Worm (Caenorhabditis elegans): Measurements from ENCODE around the gene T27A10.2.

T27A10.2 gene

DNA sequence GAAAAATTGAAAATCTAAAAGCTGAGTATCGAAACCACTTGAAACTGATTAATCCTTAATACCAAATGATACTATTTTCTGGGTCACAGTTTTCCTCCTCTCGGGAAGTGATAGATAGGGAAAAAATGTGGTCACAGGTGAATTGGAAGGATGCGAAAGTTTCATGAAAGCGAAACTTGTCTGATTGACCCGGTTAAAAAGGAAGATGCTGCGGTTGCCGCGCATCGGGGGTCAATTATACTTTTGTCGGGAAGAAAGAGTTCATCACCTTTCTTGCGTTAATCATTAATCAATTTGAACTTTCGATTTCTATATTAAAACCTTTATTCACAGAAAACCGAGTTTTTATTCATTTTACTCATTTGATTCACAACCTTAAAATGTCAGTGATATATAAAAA is 11.2 kb downstream of the T27A10.2 start:
- no peak for TF ChIP-seq fkh-10 (GFP tag; optimal IDR thresholded peaks at IDR 0.05)
- TF ChIP-seq nhr-23 (tag; optimal IDR thresholded peaks at IDR 0.05), result peak; percentile 87

DNA sequence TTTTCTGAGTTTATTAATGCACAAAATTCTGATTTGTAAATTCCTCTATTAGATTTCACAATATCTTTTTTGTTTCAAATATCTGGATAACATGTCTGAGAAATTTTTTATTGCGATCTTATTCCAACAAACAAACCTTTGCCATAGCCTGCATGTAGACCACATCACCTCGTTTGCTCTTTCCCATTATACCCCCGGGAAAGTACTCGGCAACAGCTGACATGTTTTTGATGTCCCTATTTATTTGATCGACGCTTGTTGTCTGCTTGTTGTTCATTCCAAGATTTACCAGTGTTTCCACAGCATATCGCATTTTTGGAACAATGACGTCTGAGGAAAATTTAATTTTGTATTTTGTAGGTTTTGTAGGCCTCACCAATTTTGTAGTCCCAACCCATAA is 14.1 kb downstream of the T27A10.2 start:
- TF ChIP-seq egl-5 (tag; optimal IDR thresholded peaks at IDR 0.05) (peak; percentile 94), lin-15B (tag; optimal IDR thresholded peaks at IDR 0.05) (no peak)

DNA sequence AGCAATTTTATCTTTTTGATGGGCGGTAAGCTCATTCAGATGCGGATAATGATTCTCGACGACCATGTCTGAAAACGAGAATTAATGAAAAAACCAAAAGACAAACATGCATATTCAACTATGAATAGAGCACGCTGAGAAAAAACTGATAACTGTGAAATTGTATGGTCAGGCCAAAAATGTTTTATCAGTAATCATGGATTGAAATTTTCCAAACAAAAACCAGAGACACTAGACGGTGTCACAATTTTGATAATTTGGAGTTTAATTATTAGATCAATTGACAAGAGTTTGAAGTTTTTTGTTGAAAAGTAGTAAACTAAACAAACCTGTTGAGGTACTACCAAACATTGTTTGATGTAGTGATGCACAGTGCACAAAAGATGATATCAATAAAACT is 14.6 kb downstream of the T27A10.2 start, which contains the start of gene cgr-1:
Gene cgr-1 (minus strand): TSS at position 68 of the 400 bp plus-strand sequence.
- no peak for TF ChIP-seq ztf-4 (tag; optimal IDR thresholded peaks at IDR 0.05)
- TF ChIP-seq unc-39 (tag; optimal IDR thresholded peaks at IDR 0.05), result no peak
- TF ChIP-seq lin-39 (tag; optimal IDR thresholded peaks at IDR 0.05), result no peak
- TF ChIP-seq ztf-11 (tag; optimal IDR thresholded peaks at IDR 0.05), result no peak
- peak; percentile 67 for TF ChIP-seq elt-2 (tag; optimal IDR thresholded peaks at IDR 0.05)
- no peak for TF ChIP-seq nhr-23 (tag; optimal IDR thresholded peaks at IDR 0.05)
- no peak for TF ChIP-seq nhr-28 (tag; optimal IDR thresholded peaks at IDR 0.05)
- no peak for TF ChIP-seq lsy-12 (tag; optimal IDR thresholded peaks at IDR 0.05)
- TF ChIP-seq nhr-76 (tag; optimal IDR thresholded peaks at IDR 0.05), result no peak
- TF ChIP-seq fkh-10 (GFP tag; optimal IDR thresholded peaks at IDR 0.05), result no peak
- no peak for TF ChIP-seq mdl-1 (tag; optimal IDR thresholded peaks at IDR 0.05)
- no peak for TF ChIP-seq nfya-1 (tag; optimal IDR thresholded peaks at IDR 0.05; ENCODE audit: insufficient read depth)
- peak; percentile 32 for TF ChIP-seq pha-4 (tag; optimal IDR thresholded peaks at IDR 0.05)
- no peak for TF ChIP-seq ceh-82 (tag; optimal IDR thresholded peaks at IDR 0.05)
- no peak for TF ChIP-seq eor-1 (tag; optimal IDR thresholded peaks at IDR 0.05)
- TF ChIP-seq zag-1 (tag; optimal IDR thresholded peaks at IDR 0.05), result no peak
- TF ChIP-seq ama-1 (optimal IDR thresholded peaks at IDR 0.05), result no peak
- no peak for TF ChIP-seq nhr-237 (tag; optimal IDR thresholded peaks at IDR 0.05)
- no peak for TF ChIP-seq nhr-67 (tag; optimal IDR thresholded peaks at IDR 0.05)
- TF ChIP-seq pqm-1 (tag; optimal IDR thresholded peaks at IDR 0.05), result peak; percentile 69
- no peak for TF ChIP-seq fos-1 (tag; optimal IDR thresholded peaks at IDR 0.05)

DNA sequence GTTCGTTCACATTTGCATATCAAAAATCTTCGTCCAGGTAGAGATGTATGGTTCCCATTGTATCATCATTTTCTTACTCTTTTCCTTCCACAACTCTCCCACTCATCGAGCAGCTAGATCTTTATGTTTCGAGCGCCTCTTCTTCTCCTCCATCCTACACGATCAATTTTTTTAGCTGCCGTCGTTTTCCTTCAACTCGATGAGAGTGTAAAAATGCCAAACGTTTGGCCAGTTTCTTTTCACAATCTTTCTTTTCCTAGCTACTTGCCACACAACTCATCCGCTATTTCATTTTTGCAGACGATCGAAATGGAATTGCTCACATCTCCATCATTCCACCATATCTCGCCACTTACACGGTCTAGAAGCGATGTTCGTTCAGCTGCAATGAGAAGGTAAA is 15.8 kb downstream of the T27A10.2 start, which contains the start of gene C18B2.3:
Gene C18B2.3 (plus strand): TSS at position 301 of the 400 bp plus-strand sequence.
- no peak for TF ChIP-seq tbx-2 (tag; optimal IDR thresholded peaks at IDR 0.05)
- TF ChIP-seq snpc-4 (tag; optimal IDR thresholded peaks at IDR 0.05), result no peak
- no peak for TF ChIP-seq egl-5 (tag; optimal IDR thresholded peaks at IDR 0.05)
- TF ChIP-seq ztf-11 (tag; optimal IDR thresholded peaks at IDR 0.05), result no peak
- no peak for TF ChIP-seq nhr-23 (tag; optimal IDR thresholded peaks at IDR 0.05)
- no peak for TF ChIP-seq ZK546.5 (tag; optimal IDR thresholded peaks at IDR 0.05)

DNA sequence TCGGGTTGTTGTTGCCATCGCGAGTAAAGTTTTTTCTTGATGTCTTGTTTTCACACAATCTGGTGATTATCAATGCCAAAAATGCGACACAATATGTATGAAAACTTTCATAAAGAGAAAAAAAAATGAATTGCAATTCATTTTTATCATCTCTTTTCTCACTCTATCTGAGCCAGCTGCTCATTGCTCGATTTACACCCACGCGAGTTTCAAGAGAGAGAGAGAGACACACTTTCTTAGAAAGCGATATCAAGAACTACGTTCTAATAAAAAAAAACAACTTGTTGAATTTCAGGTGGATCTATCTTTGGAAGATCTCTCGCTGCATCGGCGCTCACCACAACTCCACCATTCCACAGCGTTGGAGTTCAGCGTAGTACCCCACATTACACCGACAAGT is 16.9 kb downstream of the T27A10.2 start:
- TF ChIP-seq nhr-12 (tag; optimal IDR thresholded peaks at IDR 0.05), result no peak
- TF ChIP-seq lin-15B (tag; optimal IDR thresholded peaks at IDR 0.05), result no peak
- TF ChIP-seq skn-1 (tag; optimal IDR thresholded peaks at IDR 0.05), result no peak
- TF ChIP-seq lin-39 (tag; optimal IDR thresholded peaks at IDR 0.05), result no peak
- TF ChIP-seq ama-1 (optimal IDR thresholded peaks at IDR 0.05), result no peak
- TF ChIP-seq ZK546.5 (tag; optimal IDR thresholded peaks at IDR 0.05), result no peak
- no peak for TF ChIP-seq nhr-237 (tag; optimal IDR thresholded peaks at IDR 0.05)
- no peak for TF ChIP-seq fos-1 (tag; optimal IDR thresholded peaks at IDR 0.05)
- TF ChIP-seq tbx-2 (tag; optimal IDR thresholded peaks at IDR 0.05), result no peak
- TF ChIP-seq egl-5 (tag; optimal IDR thresholded peaks at IDR 0.05), result no peak
- TF ChIP-seq unc-62 (GFP tag; optimal IDR thresholded peaks at IDR 0.05), result no peak
- no peak for TF ChIP-seq eor-1 (tag; optimal IDR thresholded peaks at IDR 0.05)
- TF ChIP-seq snpc-4 (tag; optimal IDR thresholded peaks at IDR 0.05), result no peak

DNA sequence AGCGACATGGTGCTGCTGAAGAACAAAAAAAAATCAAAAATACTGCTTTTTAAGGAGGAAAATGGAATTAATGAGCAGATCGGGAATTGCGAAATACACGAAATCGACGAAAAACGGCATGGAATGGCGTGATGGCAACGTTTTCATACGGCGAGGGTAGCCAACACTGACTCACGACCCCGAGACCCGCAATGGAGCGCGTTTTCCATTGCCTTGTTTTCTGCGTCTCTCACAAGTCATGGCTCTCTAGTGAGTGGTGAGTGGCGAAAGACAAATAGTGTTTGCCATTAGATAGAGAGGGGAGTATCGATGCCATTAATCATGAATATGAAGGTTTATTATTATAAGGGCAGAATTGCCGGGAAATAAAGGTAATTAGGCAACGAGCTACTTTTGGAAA is 20.0 kb downstream of the T27A10.2 start, which contains the start of gene C18B2.4:
Gene C18B2.4 (minus strand): TSS at position 15 of the 400 bp plus-strand sequence.
- TF ChIP-seq nfya-1 (tag; optimal IDR thresholded peaks at IDR 0.05; ENCODE audit: insufficient read depth) (peak; percentile 75), R02D3.7 (tag; optimal IDR thresholded peaks at IDR 0.05) (no peak), mml-1 (tag; optimal IDR thresholded peaks at IDR 0.05) (no peak), nhr-237 (tag; optimal IDR thresholded peaks at IDR 0.05) (no peak), skn-1 (tag; optimal IDR thresholded peaks at IDR 0.05) (peak; percentile 8), nhr-25 (tag; optimal IDR thresholded peaks at IDR 0.05) (peak; percentile 65), mdl-1 (tag; optimal IDR thresholded peaks at IDR 0.05) (no peak), fos-1 (tag; optimal IDR thresholded peaks at IDR 0.05) (no peak), nhr-23 (tag; optimal IDR thresholded peaks at IDR 0.05) (no peak), ceh-16 (tag; optimal IDR thresholded peaks at IDR 0.05) (no peak), ceh-28 (tag; optimal IDR thresholded peaks at IDR 0.05) (peak; percentile 38), ztf-4 (tag; optimal IDR thresholded peaks at IDR 0.05) (no peak), elt-1 (tag; optimal IDR thresholded peaks at IDR 0.05) (no peak), jun-1 (tag; optimal IDR thresholded peaks at IDR 0.05) (peak; percentile 83), fkh-10 (GFP tag; optimal IDR thresholded peaks at IDR 0.05) (no peak), eor-1 (tag; optimal IDR thresholded peaks at IDR 0.05) (no peak), unc-39 (tag; optimal IDR thresholded peaks at IDR 0.05) (no peak), ceh-82 (tag; optimal IDR thresholded peaks at IDR 0.05) (no peak), lin-15B (tag; optimal IDR thresholded peaks at IDR 0.05) (peak; percentile 79), ceh-9 (tag; optimal IDR thresholded peaks at IDR 0.05) (no peak), aly-2 (tag; optimal IDR thresholded peaks at IDR 0.05) (no peak), nhr-77 (tag; optimal IDR thresholded peaks at IDR 0.05) (no peak), egl-5 (tag; optimal IDR thresholded peaks at IDR 0.05) (peak; percentile 72), ama-1 (optimal IDR thresholded peaks at IDR 0.05) (peak; percentile 21), nhr-12 (tag; optimal IDR thresholded peaks at IDR 0.05) (no peak), snpc-4 (tag; optimal IDR thresholded peaks at IDR 0.05) (peak; percentile 35), ZK546.5 (tag; optimal IDR thresholded peaks at IDR 0.05) (no peak), zag-1 (tag; optimal IDR thresholded peaks at IDR 0.05) (no peak), daf-12 (tag; optimal IDR thresholded peaks at IDR 0.05) (no peak), nhr-76 (tag; optimal IDR thresholded peaks at IDR 0.05) (no peak), pha-4 (tag; optimal IDR thresholded peaks at IDR 0.05) (peak; percentile 88), lin-39 (tag; optimal IDR thresholded peaks at IDR 0.05) (peak; percentile 96)
